Worm (Caenorhabditis elegans): ENCODE data around the gene try-10.

The try-10 gene

ce11 chrV:12967925-12968327 is 45.1 kb downstream of the try-10 start, which contains the start of gene R186.8 (continued):
- TF ChIP-seq lir-1 (GFP tag; conservative IDR thresholded peaks at IDR 0.05), result 0 out of 2 replicates have a peak, but pooled peaks have one; percentile 32
- TF ChIP-seq C06A6.2 (GFP tag; conservative IDR thresholded peaks at IDR 0.05), result peak; percentile 40; the same call in 1 of the 2 replicates
- TF ChIP-seq ztf-3 (GFP tag; optimal IDR thresholded peaks at IDR 0.05), result peak; percentile 23
- TF ChIP-seq mcd-1 (GFP tag; IDR thresholded peaks at IDR 0.05), result peak; percentile 98
- TF ChIP-seq dpl-1 (GFP tag; optimal IDR thresholded peaks at IDR 0.05), result peak; percentile 19
- peak; percentile 83 for TF ChIP-seq lin-40 (tag; optimal IDR thresholded peaks at IDR 0.05)
- TF ChIP-seq B0019.2 (GFP tag; conservative IDR thresholded peaks at IDR 0.05), result peak; percentile 63; the same call in 1 of the 2 replicates
- TF ChIP-seq egrh-3 (GFP tag; IDR thresholded peaks at IDR 0.05), result peak; percentile 57; the same call in 1 of the 2 replicates
- TF ChIP-seq egl-18 (GFP tag; IDR thresholded peaks at IDR 0.05), result 0 out of 2 replicates have a peak, but pooled peaks have one; percentile 56
- TF ChIP-seq nfyb-1 (GFP tag; IDR thresholded peaks at IDR 0.05), result peak; percentile 86
- peak; percentile 79 for TF ChIP-seq D2030.7 (GFP tag; IDR thresholded peaks at IDR 0.05)
- TF ChIP-seq ztf-26 (tag; optimal IDR thresholded peaks at IDR 0.05), result peak; percentile 71
- peak; percentile 78 for TF ChIP-seq ekl-4 (GFP tag; IDR thresholded peaks at IDR 0.05)
- TF ChIP-seq madf-3 (GFP tag; IDR thresholded peaks at IDR 0.05), result peak; percentile 78; the same call in 1 of the 2 replicates
- peak; percentile 29; the same call in 1 of the 2 replicates for TF ChIP-seq attf-6 (GFP tag; IDR thresholded peaks at IDR 0.05)
- peak; percentile 15 for TF ChIP-seq madf-10 (tag; optimal IDR thresholded peaks at IDR 0.05)
- TF ChIP-seq K12H6.12 (tag; optimal IDR thresholded peaks at IDR 0.05), result peak; percentile 67
- peak; percentile 92 for TF ChIP-seq hmg-1.2 (GFP tag; IDR thresholded peaks at IDR 0.05)
- TF ChIP-seq cebp-1 (GFP tag; IDR thresholded peaks at IDR 0.05), result peak; percentile 57; the same call in 1 of the 2 replicates
- peak; percentile 58 for TF ChIP-seq cebp-1 (tag; optimal IDR thresholded peaks at IDR 0.05)
- peak; percentile 60 for TF ChIP-seq tbp1 (GFP tag; optimal IDR thresholded peaks at IDR 0.05)
- 0 out of 2 replicates have a peak, but pooled peaks have one; percentile 70 for TF ChIP-seq F37B4.10 (GFP tag; IDR thresholded peaks at IDR 0.05)
- TF ChIP-seq F33H1.4 (GFP tag; IDR thresholded peaks at IDR 0.05), result peak; percentile 70
- TF ChIP-seq pbrm-1 (GFP tag; IDR thresholded peaks at IDR 0.05), result peak; percentile 89
- peak; percentile 68 for TF ChIP-seq nhr-80 (tag; optimal IDR thresholded peaks at IDR 0.05)
- peak; percentile 70 for TF ChIP-seq Y53G8AR.9 (GFP tag; conservative IDR thresholded peaks at IDR 0.05)
- TF ChIP-seq nhr-90 (tag; optimal IDR thresholded peaks at IDR 0.05), result peak; percentile 16
- peak; percentile 97 for TF ChIP-seq dox-1 (GFP tag; IDR thresholded peaks at IDR 0.05)
- TF ChIP-seq K11D2.4 (GFP tag; IDR thresholded peaks at IDR 0.05), result peak; percentile 91
- peak; percentile 81 for TF ChIP-seq rcor-1 (GFP tag; IDR thresholded peaks at IDR 0.05)
- peak; percentile 40 for TF ChIP-seq ceh-27 (GFP tag; optimal IDR thresholded peaks at IDR 0.05)

- no peak for TF ChIP-seq K11D2.4 (GFP tag; IDR thresholded peaks at IDR 0.05)
Observed at ce11 chrV:12967110-12967509, 45.9 kb downstream of the try-10 start, which contains the start of gene R186.3. R186.3 (minus strand) TSS chrV:12967210.

ce11 chrV:12964076-12964475 is 49.0 kb downstream of the try-10 start, which contains the start of gene srd-35:
srd-35 (plus strand) TSS chrV:12964376.
- no peak for TF ChIP-seq K12H6.12 (tag; optimal IDR thresholded peaks at IDR 0.05)

- no peak for TF ChIP-seq B0336.3 (GFP tag; IDR thresholded peaks at IDR 0.05)
- no peak for TF ChIP-seq nhr-179 (tag; optimal IDR thresholded peaks at IDR 0.05)
- TF ChIP-seq akir-1 (GFP tag; optimal IDR thresholded peaks at IDR 0.05), result no peak
- TF ChIP-seq hlh-26 (GFP tag; conservative IDR thresholded peaks at IDR 0.05), result no peak
- no peak for TF ChIP-seq B0261.1 (tag; optimal IDR thresholded peaks at IDR 0.05)
- no peak for TF ChIP-seq F37B4.10 (GFP tag; IDR thresholded peaks at IDR 0.05)
- no peak for TF ChIP-seq F57A8.1 (GFP tag; optimal IDR thresholded peaks at IDR 0.05)
- TF ChIP-seq lin-26 (GFP tag; IDR thresholded peaks at IDR 0.05), result no peak
- TF ChIP-seq B0019.2 (GFP tag; conservative IDR thresholded peaks at IDR 0.05), result no peak
- TF ChIP-seq hsf-1 (GFP tag; IDR thresholded peaks at IDR 0.05), result no peak
- TF ChIP-seq cebp-2 (GFP tag; IDR thresholded peaks at IDR 0.05), result no peak
- no peak for TF ChIP-seq nhr-80 (tag; optimal IDR thresholded peaks at IDR 0.05)
- TF ChIP-seq tlf-1 (GFP tag; optimal IDR thresholded peaks at IDR 0.05), result no peak
- no peak for TF ChIP-seq unc-130 (GFP tag; optimal IDR thresholded peaks at IDR 0.05)
- TF ChIP-seq attf-6 (GFP tag; IDR thresholded peaks at IDR 0.05), result no peak
- no peak for TF ChIP-seq F55B11.4 (tag; optimal IDR thresholded peaks at IDR 0.05; ENCODE audit: borderline replicate concordance, insufficient read depth)
- TF ChIP-seq ekl-4 (GFP tag; IDR thresholded peaks at IDR 0.05), result no peak
- TF ChIP-seq bed-1 (GFP tag; IDR thresholded peaks at IDR 0.05), result no peak
- TF ChIP-seq mes-4 (tag; optimal IDR thresholded peaks at IDR 0.05), result no peak
Observed at ce11 chrV:12963192-12963591, 49.9 kb downstream of the try-10 start, which contains the start of gene hrg-9. hrg-9 (minus strand) TSS chrV:12963343.

All from whole organism, young adult.